Worm (Caenorhabditis elegans): ENCODE data around the gene col-141.

Gene col-141

DNA sequence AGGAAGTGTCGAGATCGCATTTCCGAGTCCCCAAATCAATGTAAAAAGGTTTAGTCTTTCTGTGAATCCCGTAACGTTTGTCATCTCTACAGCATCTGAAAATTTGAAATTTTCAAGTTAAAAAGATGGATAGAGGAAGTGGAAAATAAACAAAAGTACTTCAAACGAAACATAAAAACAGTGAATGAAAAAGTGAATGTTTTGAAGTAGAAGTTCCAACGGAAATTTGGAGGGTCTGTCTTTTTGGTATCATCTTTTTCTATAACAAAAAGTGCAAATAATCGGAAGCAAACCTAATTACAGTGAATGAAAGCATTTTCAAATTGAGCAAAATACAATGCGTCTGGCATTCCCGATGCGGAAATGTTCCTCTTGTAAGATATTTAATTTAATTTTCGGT is 17.0 kb downstream of the col-141 start, which contains the start of gene lgc-54:
Gene lgc-54, minus strand, starts transcription at position 101 of the 400 bp plus-strand sequence.
- TF ChIP-seq pha-2 (tag; optimal IDR thresholded peaks at IDR 0.05): no peak
- no peak for TF ChIP-seq nhr-11 (tag; optimal IDR thresholded peaks at IDR 0.05)
- TF ChIP-seq K02D7.2 (tag; optimal IDR thresholded peaks at IDR 0.05): no peak
- TF ChIP-seq K09A11.1 (tag; optimal IDR thresholded peaks at IDR 0.05; ENCODE audit: insufficient read depth): no peak
- TF ChIP-seq nfya-1 (tag; optimal IDR thresholded peaks at IDR 0.05): no peak
- no peak for TF ChIP-seq ztf-16 (tag; optimal IDR thresholded peaks at IDR 0.05)
- no peak for TF ChIP-seq syd-9 (tag; optimal IDR thresholded peaks at IDR 0.05)

DNA sequence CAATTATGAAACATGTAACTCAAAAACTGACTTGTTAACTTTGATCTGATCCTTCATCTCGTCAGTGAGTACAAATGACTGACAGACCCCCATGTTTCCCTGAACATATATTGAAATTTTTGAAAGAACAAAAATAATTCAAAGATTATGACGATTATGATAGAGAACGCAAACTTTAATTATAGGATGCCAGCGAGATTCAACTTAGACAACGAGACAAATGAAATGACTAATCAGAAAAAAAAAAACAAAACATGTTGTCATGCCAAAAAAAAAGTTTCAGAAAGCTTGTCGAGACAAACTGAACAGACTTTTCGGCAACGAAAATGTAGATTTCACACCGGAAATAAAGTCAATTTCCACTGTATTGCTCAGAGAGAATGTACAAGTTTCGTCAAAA is 25.2 kb downstream of the col-141 start, which contains the start of gene gpa-10:
Gene gpa-10, minus strand, starts transcription at position 101 of the 400 bp plus-strand sequence.
- TF ChIP-seq ahr-1 (tag; optimal IDR thresholded peaks at IDR 0.05) (no peak), K02D7.2 (tag; optimal IDR thresholded peaks at IDR 0.05) (no peak), pat-9 (tag; optimal IDR thresholded peaks at IDR 0.05) (no peak), pha-4 (tag; optimal IDR thresholded peaks at IDR 0.05) (no peak), ztf-16 (tag; optimal IDR thresholded peaks at IDR 0.05) (no peak), dmd-4 (tag; optimal IDR thresholded peaks at IDR 0.05; ENCODE audit: borderline replicate concordance) (no peak), C08G9.2 (tag; optimal IDR thresholded peaks at IDR 0.05) (no peak), nhr-232 (tag; optimal IDR thresholded peaks at IDR 0.05) (no peak), ceh-14 (tag; optimal IDR thresholded peaks at IDR 0.05) (no peak), ceh-30 (tag; optimal IDR thresholded peaks at IDR 0.05) (no peak), Y22D7AL.16 (tag; optimal IDR thresholded peaks at IDR 0.05) (no peak)

DNA sequence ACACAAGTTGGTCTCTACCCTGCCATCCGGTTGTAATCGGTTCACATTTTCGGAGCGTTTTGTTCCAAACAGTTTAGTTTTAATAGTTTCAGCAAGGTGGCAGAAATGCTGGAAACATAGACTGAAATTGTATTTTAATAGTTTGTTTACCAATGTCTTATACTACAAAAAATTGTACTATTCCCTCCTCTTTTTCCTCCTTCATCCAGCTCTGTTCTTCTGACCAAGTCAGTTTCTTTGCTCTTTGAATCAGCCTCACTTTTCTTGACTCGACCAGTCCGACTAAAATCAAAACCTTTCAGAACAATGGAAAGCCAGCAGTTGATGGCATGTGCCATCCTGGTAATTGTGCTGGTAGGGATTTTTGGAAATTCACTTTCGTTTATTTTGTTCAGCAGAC is 40.5 kb downstream of the col-141 start, which contains the start of gene frpr-18:
Gene frpr-18, plus strand, starts transcription at position 301 of the 400 bp plus-strand sequence.
- TF ChIP-seq T23F11.4 (GFP tag; optimal IDR thresholded peaks at IDR 0.05) (no peak), ahr-1 (tag; optimal IDR thresholded peaks at IDR 0.05) (no peak), ceh-30 (tag; optimal IDR thresholded peaks at IDR 0.05) (no peak), ttx-3 (tag; optimal IDR thresholded peaks at IDR 0.05) (no peak), ceh-9 (tag; optimal IDR thresholded peaks at IDR 0.05) (no peak), elt-4 (tag; optimal IDR thresholded peaks at IDR 0.05) (no peak), unc-3 (GFP tag; conservative IDR thresholded peaks at IDR 0.05) (no peak), unc-3 (tag; optimal IDR thresholded peaks at IDR 0.05) (no peak), zip-5 (tag; optimal IDR thresholded peaks at IDR 0.05) (no peak), unc-86 (tag; optimal IDR thresholded peaks at IDR 0.05) (no peak), ceh-45 (GFP tag; IDR thresholded peaks at IDR 0.05) (no peak)

DNA sequence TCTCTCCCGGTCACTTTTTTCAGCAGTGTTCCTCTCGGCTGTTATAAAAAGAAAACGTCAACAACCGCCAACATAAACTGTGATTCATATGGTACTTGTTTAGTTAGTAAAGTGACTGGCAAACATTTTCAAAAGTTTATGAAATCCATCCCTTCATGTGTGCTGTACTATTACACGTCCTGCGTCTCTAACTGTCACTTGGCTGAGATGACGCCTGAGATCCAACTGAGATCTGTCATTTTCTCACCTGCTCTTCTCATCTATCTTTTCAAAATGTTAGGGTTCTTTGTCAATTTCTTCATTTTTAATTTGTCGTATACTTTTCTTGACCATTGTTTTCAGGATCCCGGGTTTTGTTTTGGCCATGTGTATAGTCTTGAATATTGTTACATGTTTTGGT is 45.2 kb downstream of the col-141 start:
- no peak for TF ChIP-seq F13H6.1 (tag; optimal IDR thresholded peaks at IDR 0.05)
- TF ChIP-seq dmd-4 (tag; optimal IDR thresholded peaks at IDR 0.05; ENCODE audit: borderline replicate concordance): no peak
- TF ChIP-seq unc-55 (GFP tag; optimal IDR thresholded peaks at IDR 0.05): peak; percentile 88
- TF ChIP-seq mec-3 (tag; optimal IDR thresholded peaks at IDR 0.05; ENCODE audit: borderline replicate concordance): no peak
- TF ChIP-seq pax-1 (tag; optimal IDR thresholded peaks at IDR 0.05): no peak

DNA sequence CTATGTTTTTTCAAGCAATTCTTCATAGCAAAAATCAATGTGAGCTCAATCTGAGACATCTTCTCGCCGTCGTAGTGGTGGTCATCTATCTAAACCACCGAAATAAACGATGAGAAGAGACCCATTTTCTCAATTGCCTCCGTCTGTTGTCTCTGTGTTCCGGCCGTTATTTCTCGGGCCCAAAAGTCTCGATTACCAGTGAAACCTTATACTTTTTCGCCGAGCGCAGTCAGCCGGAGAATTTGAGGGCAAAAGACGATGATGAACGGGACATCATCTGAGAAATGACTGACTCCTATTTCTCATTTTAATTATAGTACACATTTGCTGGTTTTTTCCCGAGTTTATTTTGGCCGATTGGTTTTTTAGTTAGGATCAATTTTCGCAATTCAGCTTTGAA is 46.3 kb downstream of the col-141 start:
- TF ChIP-seq eyg-1 (tag; optimal IDR thresholded peaks at IDR 0.05) (no peak), ceh-34 (tag; optimal IDR thresholded peaks at IDR 0.05) (peak; percentile 81), hlh-15 (tag; optimal IDR thresholded peaks at IDR 0.05) (no peak)

DNA sequence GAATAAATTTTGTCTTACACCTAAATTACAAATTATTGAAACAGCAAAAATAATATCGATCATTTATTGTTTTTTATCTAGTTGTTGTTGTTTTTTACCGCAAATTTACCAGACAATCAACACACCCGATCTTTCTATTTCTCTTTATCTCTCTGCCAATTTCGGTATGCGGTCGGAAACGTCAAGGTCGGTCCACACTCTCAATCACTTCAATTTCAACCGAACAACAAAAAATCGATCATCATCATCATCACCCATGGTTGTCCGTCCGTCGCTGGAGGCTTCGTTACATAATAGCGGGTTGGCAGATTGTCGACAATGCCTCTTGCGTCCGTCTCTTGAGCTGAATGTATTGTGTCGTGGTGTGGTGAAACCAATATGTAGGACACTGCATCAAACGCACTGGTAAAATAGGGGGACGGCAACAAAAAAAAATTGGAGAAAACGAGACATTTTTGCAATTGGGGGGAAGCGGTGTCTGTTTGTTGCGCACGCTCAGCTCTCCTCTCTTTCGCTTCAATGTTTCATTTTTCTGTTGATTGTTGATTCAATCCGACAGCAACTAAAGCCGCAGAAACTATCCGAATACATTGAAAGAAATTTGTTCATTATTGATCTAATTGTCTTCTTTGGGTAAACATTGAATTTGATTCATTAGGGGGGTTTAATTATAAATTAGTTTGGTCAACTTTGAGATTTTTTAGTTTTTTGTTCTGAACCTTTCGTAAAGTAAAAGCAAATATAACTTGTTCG is 47.4 kb downstream of the col-141 start:
- no peak for TF ChIP-seq rnt-1 (tag; optimal IDR thresholded peaks at IDR 0.05)
- no peak for TF ChIP-seq elt-4 (tag; optimal IDR thresholded peaks at IDR 0.05)
- TF ChIP-seq pha-2 (tag; optimal IDR thresholded peaks at IDR 0.05): no peak
- no peak for TF ChIP-seq lim-6 (tag; optimal IDR thresholded peaks at IDR 0.05)
- TF ChIP-seq T23F11.4 (GFP tag; optimal IDR thresholded peaks at IDR 0.05): no peak
- TF ChIP-seq ahr-1 (tag; optimal IDR thresholded peaks at IDR 0.05): no peak
- TF ChIP-seq tbx-7 (tag; optimal IDR thresholded peaks at IDR 0.05): no peak
- TF ChIP-seq mec-3 (tag; optimal IDR thresholded peaks at IDR 0.05; ENCODE audit: borderline replicate concordance): no peak
- TF ChIP-seq gmeb-2 (tag; optimal IDR thresholded peaks at IDR 0.05): no peak
- no peak for TF ChIP-seq odd-2 (tag; optimal IDR thresholded peaks at IDR 0.05)
- TF ChIP-seq C38D4.7 (GFP tag; optimal IDR thresholded peaks at IDR 0.05): no peak
- no peak for TF ChIP-seq pax-1 (tag; optimal IDR thresholded peaks at IDR 0.05)
- no peak for TF ChIP-seq dve-1 (tag; optimal IDR thresholded peaks at IDR 0.05)
- no peak for TF ChIP-seq ztf-16 (tag; optimal IDR thresholded peaks at IDR 0.05)
- no peak for TF ChIP-seq pros-1 (tag; optimal IDR thresholded peaks at IDR 0.05)
- no peak for TF ChIP-seq dmd-4 (tag; optimal IDR thresholded peaks at IDR 0.05; ENCODE audit: borderline replicate concordance)
- no peak for TF ChIP-seq fkh-10 (GFP tag; optimal IDR thresholded peaks at IDR 0.05)
